Worm (Caenorhabditis elegans): ENCODE measurements around the gene efr-3.

The efr-3 gene

DNA sequence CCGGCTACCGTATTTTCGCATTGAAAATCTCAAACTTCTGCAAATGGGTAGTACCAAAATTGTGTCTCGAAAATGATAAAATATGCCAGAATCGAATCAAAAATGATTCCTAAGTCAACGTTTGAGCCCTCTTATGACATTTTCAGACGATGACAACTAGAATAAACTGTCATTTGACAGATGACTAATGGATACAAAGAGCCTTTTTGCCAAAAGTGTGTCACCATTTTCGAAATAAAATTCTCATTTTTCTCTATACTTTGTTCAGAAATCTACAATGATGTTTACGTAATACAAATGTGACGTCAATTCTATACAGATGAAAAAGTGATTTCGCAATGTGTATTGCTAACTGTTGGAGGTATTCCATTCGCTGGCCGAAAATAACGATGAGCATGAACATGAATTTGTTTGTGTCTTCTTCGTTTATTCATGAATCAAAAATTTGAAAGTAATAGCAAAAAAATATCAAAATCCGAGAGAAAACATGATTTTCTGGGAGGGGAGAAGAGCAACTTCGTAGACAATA is 25.7 kb upstream of the efr-3 start (continued):
- TF ChIP-seq snpc-3.4 (tag; optimal IDR thresholded peaks at IDR 0.05) (no peak), sea-2 (GFP tag; IDR thresholded peaks at IDR 0.05) (no peak), mcd-1 (GFP tag; IDR thresholded peaks at IDR 0.05) (peak; percentile 57; the same call in 1 of the 2 replicates), ZK185.1 (tag; optimal IDR thresholded peaks at IDR 0.05; ENCODE audit: poor library complexity, severe bottlenecking) (peak; percentile 86), nhr-179 (tag; optimal IDR thresholded peaks at IDR 0.05) (no peak), madf-3 (GFP tag; IDR thresholded peaks at IDR 0.05) (0 out of 2 replicates have a peak, but pooled peaks have one; percentile 38), akir-1 (GFP tag; optimal IDR thresholded peaks at IDR 0.05) (peak; percentile 52), cebp-1 (GFP tag; IDR thresholded peaks at IDR 0.05) (peak; percentile 98), cebp-1 (tag; optimal IDR thresholded peaks at IDR 0.05) (peak; percentile 98), F52B5.7 (tag; optimal IDR thresholded peaks at IDR 0.05) (peak; percentile 85), zfh-2 (GFP tag; conservative IDR thresholded peaks at IDR 0.05) (no peak), egl-44 (GFP tag; IDR thresholded peaks at IDR 0.05) (no peak), rpc-1 (optimal IDR thresholded peaks at IDR 0.05) (no peak), rpc-1 (tag; optimal IDR thresholded peaks at IDR 0.05) (no peak), zim-3 (tag; optimal IDR thresholded peaks at IDR 0.05) (peak; percentile 90), C06A6.2 (GFP tag; conservative IDR thresholded peaks at IDR 0.05) (peak; percentile 67), him-1 (tag; optimal IDR thresholded peaks at IDR 0.05) (peak; percentile 3), efl-1 (GFP tag; optimal IDR thresholded peaks at IDR 0.05) (no peak), F23B12.7 (tag; optimal IDR thresholded peaks at IDR 0.05; ENCODE audit: insufficient read depth) (peak; percentile 96), F37B4.10 (GFP tag; IDR thresholded peaks at IDR 0.05) (0 out of 2 replicates have a peak, but pooled peaks have one; percentile 14), attf-5 (GFP tag; optimal IDR thresholded peaks at IDR 0.05) (peak; percentile 64), Y53F4B.3 (GFP tag; IDR thresholded peaks at IDR 0.05) (no peak), F10E7.11 (tag; optimal IDR thresholded peaks at IDR 0.05) (peak; percentile 84), lin-35 (GFP tag; optimal IDR thresholded peaks at IDR 0.05) (peak in 1 of 3 experiments; percentile 60), somi-1 (GFP tag; optimal IDR thresholded peaks at IDR 0.05) (peak; percentile 71), dox-1 (GFP tag; IDR thresholded peaks at IDR 0.05) (peak; percentile 68), T26A5.8 (tag; optimal IDR thresholded peaks at IDR 0.05) (no peak), F39B2.1 (GFP tag; IDR thresholded peaks at IDR 0.05) (no peak), Y67H2A.10 (GFP tag; conservative IDR thresholded peaks at IDR 0.05) (no peak), lin-54 (GFP tag; optimal IDR thresholded peaks at IDR 0.05) (peak; percentile 57), bed-1 (GFP tag; IDR thresholded peaks at IDR 0.05) (0 out of 2 replicates have a peak, but pooled peaks have one; percentile 40), ceh-91 (GFP tag; IDR thresholded peaks at IDR 0.05) (no peak), nhr-80 (tag; optimal IDR thresholded peaks at IDR 0.05) (peak; percentile 32), tbp1 (GFP tag; optimal IDR thresholded peaks at IDR 0.05) (peak; percentile 63), K12H6.12 (tag; optimal IDR thresholded peaks at IDR 0.05) (peak; percentile 58), Y79H2A.3 (GFP tag; conservative IDR thresholded peaks at IDR 0.05) (no peak; the same call in 1 of the 2 replicates), ceh-79 (tag; optimal IDR thresholded peaks at IDR 0.05) (peak; percentile 74), unc-130 (GFP tag; optimal IDR thresholded peaks at IDR 0.05) (peak; percentile 56), lir-1 (GFP tag; conservative IDR thresholded peaks at IDR 0.05) (0 out of 2 replicates have a peak, but pooled peaks have one; percentile 31), gei-17 (GFP tag; optimal IDR thresholded peaks at IDR 0.05) (peak; percentile 80), rcor-1 (GFP tag; IDR thresholded peaks at IDR 0.05) (peak; percentile 43; the same call in 1 of the 2 replicates), nfyb-1 (GFP tag; IDR thresholded peaks at IDR 0.05) (peak; percentile 95), egrh-3 (GFP tag; IDR thresholded peaks at IDR 0.05) (no peak), bed-2 (GFP tag; IDR thresholded peaks at IDR 0.05) (no peak), tlf-1 (GFP tag; optimal IDR thresholded peaks at IDR 0.05) (peak; percentile 82), nfya-2 (GFP tag; IDR thresholded peaks at IDR 0.05) (peak; percentile 81; the same call in 1 of the 2 replicates), C17E4.6 (GFP tag; IDR thresholded peaks at IDR 0.05) (no peak), cebp-2 (GFP tag; IDR thresholded peaks at IDR 0.05) (0 out of 2 replicates have a peak, but pooled peaks have one; percentile 65), pbrm-1 (GFP tag; IDR thresholded peaks at IDR 0.05) (peak; percentile 73; the same call in 1 of the 2 replicates)
